Fruit fly (Drosophila melanogaster): ENCODE measurements around the gene Ythdc1.

The Ythdc1 gene

DNA sequence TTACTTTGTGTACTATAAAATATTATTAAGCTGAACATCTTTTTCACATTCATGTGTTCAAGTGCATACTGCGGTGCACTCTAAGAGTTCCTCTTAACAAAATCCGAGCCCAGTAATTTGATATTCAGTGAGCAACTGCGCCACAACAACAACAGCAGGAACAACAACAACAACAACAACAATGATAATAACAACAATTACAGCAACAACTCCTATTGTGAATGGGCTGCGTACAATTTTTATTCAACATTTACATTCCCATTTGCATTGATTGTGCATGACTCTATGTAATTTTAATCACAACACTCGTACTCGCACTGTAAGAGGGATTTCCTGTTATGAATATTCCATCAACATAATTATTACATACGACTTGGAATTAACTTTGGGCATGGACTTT, 13.6 kb upstream of the Ythdc1 start:
- TF ChIP-seq toe (GFP tag; optimal IDR thresholded peaks at IDR 0.05) (no peak), Mnt (GFP tag; optimal IDR thresholded peaks at IDR 0.05) (no peak), Crg-1 (GFP tag; optimal IDR thresholded peaks at IDR 0.05) (no peak)

- TF ChIP-seq kay (GFP tag; ENCODE audit: borderline replicate concordance) (no peak), Mnt (GFP tag; optimal IDR thresholded peaks at IDR 0.05) (no peak), Hr96 (GFP tag; optimal IDR thresholded peaks at IDR 0.05) (no peak)
Observed at dm6 chr3L:3386730-3387129, 12.8 kb upstream of the Ythdc1 start.

dm6 chr3L:3385437-3385802, 11.4 kb upstream of the Ythdc1 start:
- TF ChIP-seq Crg-1 (GFP tag; optimal IDR thresholded peaks at IDR 0.05), result no peak
- peak; percentile 55 for TF ChIP-seq tj (GFP tag; optimal IDR thresholded peaks at IDR 0.05)

- no peak for TF ChIP-seq cic (GFP tag; optimal IDR thresholded peaks at IDR 0.05)
- no peak for TF ChIP-seq CG5204 (GFP tag; optimal IDR thresholded peaks at IDR 0.05)
- TF ChIP-seq Mnt (GFP tag; optimal IDR thresholded peaks at IDR 0.05), result no peak
- no peak for TF ChIP-seq CG33017 (tag; optimal IDR thresholded peaks at IDR 0.05)
- TF ChIP-seq cnc (optimal IDR thresholded peaks at IDR 0.05), result no peak
- no peak for TF ChIP-seq Clk (GFP tag; optimal IDR thresholded peaks at IDR 0.05)
- no peak for TF ChIP-seq kay (GFP tag; ENCODE audit: borderline replicate concordance)
Observed at dm6 chr3L:3384596-3385436, 10.8 kb upstream of the Ythdc1 start.

DNA sequence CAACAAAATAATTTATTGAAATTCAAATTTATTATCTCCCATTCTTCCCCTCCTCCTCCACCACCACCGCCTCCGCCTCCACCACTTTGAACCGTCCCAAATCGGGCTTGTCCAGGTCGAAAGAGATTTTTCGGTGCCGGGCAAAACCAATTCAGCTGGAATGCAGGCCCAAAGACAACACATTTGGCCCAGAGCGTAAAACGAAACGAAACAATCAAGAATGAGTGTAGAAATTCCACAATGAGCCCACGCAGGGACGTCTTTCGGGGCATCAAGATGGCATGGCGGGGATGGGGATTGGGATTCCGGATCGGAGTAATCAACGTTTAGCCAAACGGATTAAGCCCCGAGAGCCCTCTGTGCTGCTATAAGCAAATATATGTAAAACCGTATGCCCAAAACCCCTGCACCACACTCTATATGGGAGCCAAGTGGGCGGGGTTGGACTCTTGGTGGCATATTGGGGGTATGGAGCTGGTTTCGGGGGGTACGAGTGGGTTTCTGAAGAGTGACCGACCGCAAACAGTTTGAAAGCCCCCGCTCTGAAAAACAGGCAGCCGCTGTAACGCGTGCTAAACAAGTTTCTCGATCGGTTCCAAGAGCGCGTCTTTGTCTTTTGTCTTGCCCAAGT, 10.1 kb upstream of the Ythdc1 start:
- no peak for TF ChIP-seq Clk (GFP tag; optimal IDR thresholded peaks at IDR 0.05)
- TF ChIP-seq bab1 (GFP tag; optimal IDR thresholded peaks at IDR 0.05), result no peak
- no peak for TF ChIP-seq CG12768 (GFP tag; optimal IDR thresholded peaks at IDR 0.05)
- TF ChIP-seq CG7045 (GFP tag; optimal IDR thresholded peaks at IDR 0.05), result no peak
- no peak for TF ChIP-seq Hr96 (GFP tag; optimal IDR thresholded peaks at IDR 0.05)
- no peak for TF ChIP-seq pad (GFP tag; optimal IDR thresholded peaks at IDR 0.05)
- no peak for TF ChIP-seq Mnt (GFP tag; optimal IDR thresholded peaks at IDR 0.05)
- no peak for TF ChIP-seq CG7101 (tag; optimal IDR thresholded peaks at IDR 0.05)
- no peak for TF ChIP-seq toe (GFP tag; optimal IDR thresholded peaks at IDR 0.05)
- TF ChIP-seq CG5204 (GFP tag; optimal IDR thresholded peaks at IDR 0.05), result no peak
- TF ChIP-seq cic (GFP tag; optimal IDR thresholded peaks at IDR 0.05), result no peak
- TF ChIP-seq tj (GFP tag; optimal IDR thresholded peaks at IDR 0.05), result no peak
- TF ChIP-seq ovo (GFP tag; optimal IDR thresholded peaks at IDR 0.05), result no peak
- TF ChIP-seq cnc (optimal IDR thresholded peaks at IDR 0.05), result no peak
- TF ChIP-seq CG33017 (tag; optimal IDR thresholded peaks at IDR 0.05), result no peak
- TF ChIP-seq CG1620 (GFP tag; optimal IDR thresholded peaks at IDR 0.05), result no peak
- no peak for TF ChIP-seq Crg-1 (GFP tag; optimal IDR thresholded peaks at IDR 0.05)
- no peak for TF ChIP-seq kay (GFP tag; ENCODE audit: borderline replicate concordance)
- no peak for TF ChIP-seq CG14711 (tag; optimal IDR thresholded peaks at IDR 0.05)
- TF ChIP-seq CG11617 (GFP tag; optimal IDR thresholded peaks at IDR 0.05), result no peak

dm6 chr3L:3382489-3382879, 8.5 kb upstream of the Ythdc1 start:
- no peak for TF ChIP-seq CG1620 (GFP tag; optimal IDR thresholded peaks at IDR 0.05)
- TF ChIP-seq kay (GFP tag; ENCODE audit: borderline replicate concordance), result peak; percentile 62

DNA sequence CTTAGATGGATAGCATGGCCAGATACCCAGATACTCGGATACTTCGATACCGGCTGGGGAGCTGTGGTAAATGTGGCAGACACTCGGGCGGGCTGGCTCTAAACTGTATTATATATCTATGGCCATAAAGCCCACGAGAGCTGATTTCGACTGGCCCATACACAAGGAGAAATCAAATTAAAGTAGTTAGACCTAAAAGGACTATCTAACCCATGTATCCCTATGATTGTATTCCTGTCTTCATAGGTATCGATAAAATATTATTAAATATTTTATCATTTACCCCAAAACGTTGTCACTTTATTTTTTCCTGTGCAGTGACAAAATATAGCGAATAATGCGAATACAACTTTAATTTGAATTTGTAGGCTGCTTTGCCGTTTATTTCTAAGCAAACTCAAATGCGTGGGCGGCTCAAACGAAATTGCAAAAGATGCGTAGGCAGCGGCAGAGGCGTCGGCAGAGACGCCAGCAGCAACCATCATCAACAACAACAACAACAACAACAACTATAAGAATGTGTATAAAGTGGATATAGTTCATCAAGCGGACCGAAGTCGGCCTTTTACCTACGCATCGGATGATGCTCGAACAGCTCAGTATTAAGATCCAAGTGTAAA, 8.0 kb upstream of the Ythdc1 start:
- no peak for TF ChIP-seq cnc (optimal IDR thresholded peaks at IDR 0.05)
- TF ChIP-seq Mnt (GFP tag; optimal IDR thresholded peaks at IDR 0.05), result no peak
- no peak for TF ChIP-seq bab1 (GFP tag; optimal IDR thresholded peaks at IDR 0.05)
- no peak for TF ChIP-seq toe (GFP tag; optimal IDR thresholded peaks at IDR 0.05)
- TF ChIP-seq CG1620 (GFP tag; optimal IDR thresholded peaks at IDR 0.05), result no peak
- TF ChIP-seq Crg-1 (GFP tag; optimal IDR thresholded peaks at IDR 0.05), result no peak
- no peak for TF ChIP-seq CG14711 (tag; optimal IDR thresholded peaks at IDR 0.05)
- no peak for TF ChIP-seq ovo (GFP tag; optimal IDR thresholded peaks at IDR 0.05)
- TF ChIP-seq CG7045 (GFP tag; optimal IDR thresholded peaks at IDR 0.05), result no peak
- TF ChIP-seq cic (GFP tag; optimal IDR thresholded peaks at IDR 0.05), result no peak
- TF ChIP-seq pad (GFP tag; optimal IDR thresholded peaks at IDR 0.05), result no peak
- TF ChIP-seq Hr96 (GFP tag; optimal IDR thresholded peaks at IDR 0.05), result no peak
- no peak for TF ChIP-seq kay (GFP tag; ENCODE audit: borderline replicate concordance)
- TF ChIP-seq tj (GFP tag; optimal IDR thresholded peaks at IDR 0.05), result no peak

Data from whole organism, adult.